Worm (Caenorhabditis elegans) whole organism, L4 larva: ENCODE results near the gene uncp-18.

ENCODE experiments used
- ZK546.5 ChIP-seq, 2 experiments: sonication (generic microtip); optimal IDR thresholded peaks; 2 replicates each; lab custom pipeline; 2017; ENCODE audit warnings: missing biosample characterization in 2 of 2, missing genetic modification characterization in 2 of 2
- ceh-28 ChIP-seq: fragments of 150-350 bp; optimal IDR thresholded peaks from 2 replicates; lab custom pipeline; 2014; ENCODE audit warnings: missing biosample characterization, missing genetic modification reagents, missing genetic modification characterization
- lin-13 ChIP-seq: fragments of 150-350 bp; optimal IDR thresholded peaks from 2 replicates; lab custom pipeline; 2014; ENCODE audit warnings: missing biosample characterization, missing genetic modification reagents, missing genetic modification characterization
- lin-39 ChIP-seq: fragments of 150-350 bp; optimal IDR thresholded peaks from 2 replicates; lab custom pipeline; 2014; ENCODE audit warnings: missing biosample characterization, missing genetic modification reagents, missing genetic modification characterization
- zfp-3 ChIP-seq: fragments of 200-800 bp; sonication (Bioruptor generic); conservative IDR thresholded peaks from 2 replicates; pipeline ENCODE4 v1.3.6; 2022; ENCODE audit warnings: missing genetic modification reagents, missing genetic modification characterization, missing compliant biosample characterization

DNA sequence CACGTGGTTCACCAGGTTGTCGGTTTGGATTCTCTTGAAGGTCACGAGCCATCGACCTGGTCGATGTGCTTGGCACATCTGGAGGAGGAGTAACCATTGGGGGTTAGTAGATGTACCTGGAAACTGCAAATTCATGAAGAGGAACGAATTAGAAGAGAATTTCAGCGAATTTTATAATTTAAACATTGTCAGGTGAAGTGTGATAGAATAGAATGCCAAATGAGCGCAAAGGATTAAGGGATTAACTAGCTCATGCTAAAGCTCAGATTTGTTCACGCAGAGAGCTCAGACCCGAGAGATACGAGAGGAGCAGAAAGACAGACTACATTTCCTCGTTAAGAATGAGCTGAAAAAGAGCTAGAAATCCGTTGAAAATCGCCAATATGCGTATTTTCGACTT lies 34.7 kb downstream of the uncp-18 start, which contains the start of gene daf-18:
- TF ChIP-seq ZK546.5 (tag; optimal IDR thresholded peaks at IDR 0.05; lab: Kevin White, UChicago) (no peak), lin-39 (no peak), zfp-3 (GFP tag; lab: Robert Waterston, UW) (no peak), ceh-28 (no peak), lin-13 (no peak)
